Worm (Caenorhabditis elegans) whole organism, late embryonic: ENCODE data around the gene vab-15.

Source experiments
- F13H6.1 ChIP-seq: sonication (generic microtip); optimal IDR thresholded peaks from 2 replicates; lab custom pipeline; 2016; ENCODE audit warnings: missing genetic modification characterization, missing compliant biosample characterization
- K02D7.2 ChIP-seq: sonication (generic microtip); optimal IDR thresholded peaks from 2 replicates; lab custom pipeline; 2017; ENCODE audit warnings: mild to moderate bottlenecking, missing genetic modification characterization, missing compliant biosample characterization
- ceh-31 ChIP-seq: sonication (generic microtip); optimal IDR thresholded peaks from 2 replicates; lab custom pipeline; 2016; ENCODE audit warnings: missing genetic modification characterization, missing compliant biosample characterization
- ceh-9 ChIP-seq: sonication (generic microtip); optimal IDR thresholded peaks from 2 replicates; lab custom pipeline; 2016; ENCODE audit warnings: mild to moderate bottlenecking, missing genetic modification characterization, inconsistent platforms, missing compliant biosample characterization
- dmd-4 ChIP-seq: sonication (generic microtip); optimal IDR thresholded peaks from 2 replicates; lab custom pipeline; 2016; ENCODE audit warnings: borderline replicate concordance, missing genetic modification characterization, missing compliant biosample characterization
- fax-1 ChIP-seq: sonication (generic microtip); optimal IDR thresholded peaks from 2 replicates; lab custom pipeline; 2016; ENCODE audit warnings: missing genotype, missing genetic modification characterization, missing compliant biosample characterization
- lim-6 ChIP-seq: sonication (generic microtip); optimal IDR thresholded peaks from 2 replicates; lab custom pipeline; 2016; ENCODE audit warnings: missing genetic modification characterization, missing compliant biosample characterization
- nhr-232 ChIP-seq: sonication (generic microtip); optimal IDR thresholded peaks from 2 replicates; lab custom pipeline; 2016; ENCODE audit warnings: missing genetic modification characterization, missing compliant biosample characterization
- pag-3 ChIP-seq: sonication (generic microtip); optimal IDR thresholded peaks from 2 replicates; lab custom pipeline; 2016; ENCODE audit warnings: missing compliant biosample characterization, missing genetic modification characterization, borderline replicate concordance
- pqm-1 ChIP-seq: sonication (generic microtip); optimal IDR thresholded peaks from 2 replicates; lab custom pipeline; 2016; ENCODE audit warnings: missing genetic modification characterization, missing compliant biosample characterization

DNA sequence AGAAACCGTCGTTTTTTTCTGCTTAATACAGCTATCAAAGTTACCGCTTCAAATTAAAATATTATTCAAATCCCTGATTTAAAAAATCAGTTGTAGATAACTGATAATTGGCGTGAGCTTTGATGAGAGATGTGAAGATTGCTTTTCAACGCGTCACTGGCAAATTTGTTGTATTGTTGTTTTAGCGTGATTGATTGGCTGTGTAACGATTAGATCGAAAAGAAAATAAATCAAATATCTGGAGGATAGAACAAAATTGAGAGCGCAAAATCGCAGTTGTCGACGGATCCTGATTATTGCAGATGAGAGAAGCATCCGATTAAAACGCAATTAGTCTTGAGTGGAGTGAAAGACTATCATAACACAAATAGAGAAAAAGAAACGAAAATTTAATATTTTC, 6.2 kb upstream of the vab-15 start:
- TF ChIP-seq ceh-9 (tag; lab: Kevin White, UChicago) (no peak), ceh-31 (tag; lab: Kevin White, UChicago) (no peak), pqm-1 (no peak), nhr-232 (tag; lab: Kevin White, UChicago) (no peak), K02D7.2 (tag; lab: Kevin White, UChicago) (no peak), dmd-4 (tag; lab: Kevin White, UChicago) (no peak), pag-3 (tag; lab: Kevin White, UChicago) (no peak), lim-6 (no peak), fax-1 (tag; lab: Kevin White, UChicago) (no peak), F13H6.1 (tag; lab: Kevin White, UChicago) (no peak)
